Worm (Caenorhabditis elegans) whole organism, midembryonic: Measurements from ENCODE around the gene nhr-98.

Experiments
- T22C8.4 ChIP-seq: fragments of 200-800 bp; sonication (Bioruptor generic); IDR thresholded peaks from 2 replicates; pipeline ENCODE4 v1.3.6; 2022; ENCODE audit warnings: missing genetic modification characterization, missing compliant biosample characterization
- cog-1 ChIP-seq: sonication (generic microtip); optimal IDR thresholded peaks from 2 replicates; lab custom pipeline; 2016; ENCODE audit warnings: missing genetic modification characterization, missing compliant biosample characterization
- flt-1 ChIP-seq: fragments of 200-800 bp; sonication (Bioruptor generic); IDR thresholded peaks from 2 replicates; pipeline ENCODE4 v1.3.6; 2022; ENCODE audit warnings: missing genetic modification characterization, missing compliant biosample characterization
- klf-2 ChIP-seq: fragments of 200-800 bp; sonication (Bioruptor generic); conservative IDR thresholded peaks from 2 replicates; pipeline ENCODE4 v1.3.6; 2022; ENCODE audit warnings: missing genetic modification reagents, missing genetic modification characterization, missing compliant biosample characterization
- med-1 ChIP-seq: sonication (generic microtip); optimal IDR thresholded peaks from 2 replicates; lab custom pipeline; 2017; ENCODE audit warnings: missing genetic modification characterization, mild to moderate bottlenecking, missing compliant biosample characterization, antibody characterized with exemption, missing genetic modification reagents; ENCODE audit not compliant: insufficient read depth
- ref-1 ChIP-seq: fragments of 200-800 bp; sonication (Bioruptor generic); conservative IDR thresholded peaks from 2 replicates; pipeline ENCODE4 v1.3.6; 2022; ENCODE audit warnings: missing genetic modification reagents, missing genetic modification characterization, missing compliant biosample characterization
- tab-1 ChIP-seq: fragments of 200-800 bp; sonication (Bioruptor generic); IDR thresholded peaks from 2 replicates; pipeline ENCODE4 v1.3.6; 2022; ENCODE audit warnings: missing genetic modification characterization, missing compliant biosample characterization
- ztf-23 ChIP-seq: fragments of 200-800 bp; sonication (Bioruptor generic); IDR thresholded peaks from 2 replicates; pipeline ENCODE4 v1.3.6; 2022; ENCODE audit warnings: missing genetic modification reagents, missing genetic modification characterization, missing compliant biosample characterization
- ztf-29 ChIP-seq: fragments of 200-800 bp; sonication (Bioruptor generic); IDR thresholded peaks from 2 replicates; pipeline ENCODE4 v1.3.6; 2022; ENCODE audit warnings: missing genetic modification reagents, missing genetic modification characterization, missing compliant biosample characterization

The nhr-98 gene

DNA sequence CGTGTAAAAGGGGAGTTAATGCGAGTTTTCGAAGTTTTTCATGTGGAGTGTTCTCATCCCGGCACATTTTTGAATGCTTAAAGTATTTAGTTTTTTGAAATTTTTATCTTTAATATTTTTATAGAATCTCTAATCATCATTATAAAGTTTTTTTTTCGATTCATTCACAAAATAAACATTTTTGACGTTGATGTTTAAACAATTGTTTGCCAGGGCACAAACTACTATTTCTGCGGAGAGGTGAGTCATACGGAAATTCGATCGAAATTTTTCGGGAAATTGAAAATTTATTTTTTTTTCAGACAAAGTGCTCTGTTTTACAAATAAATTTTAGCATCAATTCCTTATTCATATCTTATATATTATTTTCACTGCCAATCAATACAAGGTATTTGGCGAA is at the start of gene nhr-98:
Gene nhr-98 (plus strand): TSS at position 301 of the 400 bp plus-strand sequence.
- TF ChIP-seq T22C8.4 (GFP tag; lab: Robert Waterston, UW) (no peak), ztf-23 (no peak), ref-1 (GFP tag; lab: Robert Waterston, UW) (no peak), cog-1 (tag; lab: Kevin White, UChicago) (no peak), flt-1 (GFP tag; lab: Robert Waterston, UW) (no peak), med-1 (GFP tag; lab: Kevin White, UChicago) (no peak), ztf-29 (GFP tag; lab: Robert Waterston, UW) (no peak), tab-1 (no peak)

- no peak for TF ChIP-seq ztf-23
- no peak for TF ChIP-seq T22C8.4 (GFP tag; lab: Robert Waterston, UW)
- no peak for TF ChIP-seq ref-1 (GFP tag; lab: Robert Waterston, UW)
- no peak for TF ChIP-seq ztf-29 (GFP tag; lab: Robert Waterston, UW)
These were observed 49.4 kb upstream of the nhr-98 start, which contains the start of gene nhr-252 for ce11 chrV:404210-404669. TSS of gene nhr-252 (plus strand) at chrV:404619.

ce11 chrV:412820-413219 is 40.8 kb upstream of the nhr-98 start:
- TF ChIP-seq cog-1 (tag; lab: Kevin White, UChicago) (no peak), med-1 (GFP tag; lab: Kevin White, UChicago) (no peak)

ce11 chrV:414630-415029 is 39.0 kb upstream of the nhr-98 start, which contains the start of gene dod-19:
TSS of gene dod-19 (minus strand) at chrV:414759.
- TF ChIP-seq tab-1 (no peak), cog-1 (tag; lab: Kevin White, UChicago) (no peak), klf-2 (no peak), ref-1 (GFP tag; lab: Robert Waterston, UW) (no peak), flt-1 (GFP tag; lab: Robert Waterston, UW) (no peak), ztf-29 (GFP tag; lab: Robert Waterston, UW) (no peak), T22C8.4 (GFP tag; lab: Robert Waterston, UW) (no peak)

- TF ChIP-seq cog-1 (tag; lab: Kevin White, UChicago): no peak
- no peak for TF ChIP-seq ref-1 (GFP tag; lab: Robert Waterston, UW)
- no peak for TF ChIP-seq med-1 (GFP tag; lab: Kevin White, UChicago)
- no peak for TF ChIP-seq ztf-23
These were observed 38.6 kb upstream of the nhr-98 start for ce11 chrV:415072-415471.

DNA sequence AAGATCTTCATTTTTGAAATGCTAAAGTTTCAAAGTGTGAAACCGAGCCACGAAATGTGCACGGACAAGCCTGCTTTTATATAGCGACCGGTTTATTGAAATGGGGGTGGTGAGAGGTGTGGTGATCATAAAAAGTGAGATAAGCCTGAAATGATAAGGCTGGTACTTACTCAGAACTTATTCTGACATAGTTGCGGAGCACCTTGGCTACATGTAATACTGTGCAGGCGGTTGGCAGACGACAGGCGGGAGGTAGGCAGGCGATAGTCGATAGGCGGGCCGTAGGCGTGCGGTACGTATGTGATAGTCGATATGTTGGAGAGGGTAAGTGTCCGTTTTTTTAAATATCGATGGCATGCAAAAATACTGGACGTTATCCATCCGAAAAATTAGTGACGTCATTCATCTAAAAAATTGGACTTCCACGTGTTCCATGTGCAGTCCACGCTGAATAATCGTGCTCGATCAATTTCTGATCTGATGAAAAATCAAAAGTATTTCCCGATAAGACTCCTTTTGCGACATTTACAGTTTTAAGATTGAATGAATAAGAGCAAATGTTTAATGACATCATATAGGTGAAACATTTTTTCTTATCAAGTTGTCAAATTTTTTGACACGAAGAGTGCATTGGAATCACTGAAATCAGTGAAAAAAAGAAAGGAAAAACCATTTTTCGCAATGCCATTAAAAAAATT is 35.9 kb upstream of the nhr-98 start, which contains the start of gene irg-8:
Gene irg-8 (minus strand): TSS at position 51 of the 698 bp plus-strand sequence.
- no peak for TF ChIP-seq klf-2
- TF ChIP-seq ztf-29 (GFP tag; lab: Robert Waterston, UW): no peak
- TF ChIP-seq tab-1: no peak
- TF ChIP-seq med-1 (GFP tag; lab: Kevin White, UChicago): no peak
- no peak for TF ChIP-seq flt-1 (GFP tag; lab: Robert Waterston, UW)
- no peak for TF ChIP-seq cog-1 (tag; lab: Kevin White, UChicago)
- TF ChIP-seq ref-1 (GFP tag; lab: Robert Waterston, UW): no peak
- TF ChIP-seq ztf-23: no peak
- no peak for TF ChIP-seq T22C8.4 (GFP tag; lab: Robert Waterston, UW)

ce11 chrV:418432-418831 is 35.2 kb upstream of the nhr-98 start, which contains the start of gene Y39D8A.1:
TSS of gene Y39D8A.1 (plus strand) at chrV:418732.
- no peak for TF ChIP-seq med-1 (GFP tag; lab: Kevin White, UChicago)
- TF ChIP-seq klf-2: no peak
- no peak for TF ChIP-seq ref-1 (GFP tag; lab: Robert Waterston, UW)
- TF ChIP-seq tab-1: no peak
- TF ChIP-seq ztf-23: no peak
- TF ChIP-seq flt-1 (GFP tag; lab: Robert Waterston, UW): no peak
- no peak for TF ChIP-seq ztf-29 (GFP tag; lab: Robert Waterston, UW)
- no peak for TF ChIP-seq cog-1 (tag; lab: Kevin White, UChicago)
- TF ChIP-seq T22C8.4 (GFP tag; lab: Robert Waterston, UW): no peak

DNA sequence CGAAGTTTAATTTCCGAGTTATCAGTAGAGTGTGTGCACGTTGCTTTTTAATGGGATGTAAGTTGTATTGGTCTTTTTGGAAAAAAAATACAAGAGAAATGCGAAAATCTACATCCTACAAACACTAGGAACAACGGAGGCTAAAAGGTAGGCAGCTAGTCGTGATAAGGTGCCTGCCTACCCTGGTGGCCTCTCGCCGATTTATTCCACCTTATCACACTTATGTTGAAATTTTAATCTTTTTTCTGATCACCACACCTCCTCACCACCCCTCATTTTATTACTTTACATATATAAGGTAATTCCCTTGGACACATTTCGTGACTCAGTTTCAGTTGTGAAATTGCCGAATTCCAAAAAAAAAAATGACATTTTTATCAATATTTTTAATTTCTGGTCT is 31.5 kb upstream of the nhr-98 start, which contains the start of gene dod-20:
Gene dod-20 (plus strand): TSS at position 301 of the 400 bp plus-strand sequence.
- no peak for TF ChIP-seq ref-1 (GFP tag; lab: Robert Waterston, UW)
- TF ChIP-seq T22C8.4 (GFP tag; lab: Robert Waterston, UW): no peak
- TF ChIP-seq tab-1: no peak
- TF ChIP-seq flt-1 (GFP tag; lab: Robert Waterston, UW): no peak
- no peak for TF ChIP-seq ztf-23
- TF ChIP-seq med-1 (GFP tag; lab: Kevin White, UChicago): no peak
- no peak for TF ChIP-seq ztf-29 (GFP tag; lab: Robert Waterston, UW)
- no peak for TF ChIP-seq cog-1 (tag; lab: Kevin White, UChicago)
- TF ChIP-seq klf-2: no peak

DNA sequence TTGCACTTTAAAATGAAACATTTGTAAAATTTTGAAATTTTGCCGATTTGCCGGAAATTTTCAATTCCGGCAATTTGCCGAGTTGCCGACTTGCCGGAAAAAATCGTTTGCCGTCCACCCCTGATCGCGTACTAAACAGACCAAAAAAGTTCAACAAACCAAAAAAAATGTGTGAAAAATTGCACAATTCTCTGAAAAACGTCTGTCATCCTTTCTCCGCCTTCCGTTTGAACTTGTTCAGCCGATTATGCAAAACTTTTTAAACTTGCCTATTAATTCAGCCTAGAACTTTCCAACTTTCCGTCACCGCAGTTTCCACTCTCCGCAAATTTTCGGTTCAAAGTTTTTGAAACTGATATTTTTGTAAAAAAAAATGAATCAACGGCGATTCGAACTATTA is 29.5 kb upstream of the nhr-98 start, which contains the start of gene B0554.5:
Gene B0554.5 (plus strand): TSS at position 301 of the 400 bp plus-strand sequence.
- TF ChIP-seq med-1 (GFP tag; lab: Kevin White, UChicago) (no peak), flt-1 (GFP tag; lab: Robert Waterston, UW) (no peak), ztf-29 (GFP tag; lab: Robert Waterston, UW) (no peak), ztf-23 (no peak), tab-1 (no peak), ref-1 (GFP tag; lab: Robert Waterston, UW) (no peak), T22C8.4 (GFP tag; lab: Robert Waterston, UW) (no peak), cog-1 (tag; lab: Kevin White, UChicago) (no peak)

- TF ChIP-seq ref-1 (GFP tag; lab: Robert Waterston, UW) (no peak), klf-2 (no peak), tab-1 (no peak), flt-1 (GFP tag; lab: Robert Waterston, UW) (no peak), T22C8.4 (GFP tag; lab: Robert Waterston, UW) (no peak), ztf-29 (GFP tag; lab: Robert Waterston, UW) (no peak), ztf-23 (no peak), cog-1 (tag; lab: Kevin White, UChicago) (no peak), med-1 (GFP tag; lab: Kevin White, UChicago) (no peak)
These were observed 24.8 kb upstream of the nhr-98 start, which contains the start of gene B0554.4 for ce11 chrV:428844-429243. TSS of gene B0554.4 (plus strand) at chrV:429144.
